Comparison of ENCODE assay signal across 2 worm cellular contexts in genomic region chrIV:3260216-3260615, ce11.
TF ChIP-seq lines count a peak whose summit lies in the region.

No protein-coding gene starts in this region.

TF ChIP-seq in whole organism, mixed stage, embryonic, 35 proteins besides CTCF, POLR2A, EP300 and RAD21:
- TF ChIP-seq zip-8 (tag; optimal IDR thresholded peaks at IDR 0.05; lab: Kevin White, UChicago), result peak; percentile 94
- no peak for TF ChIP-seq nhr-237 (tag; optimal IDR thresholded peaks at IDR 0.05; lab: Kevin White, UChicago)
- no peak for TF ChIP-seq tbx-8 (GFP tag; optimal IDR thresholded peaks at IDR 0.05; lab: Kevin White, UChicago)
- no peak for TF ChIP-seq nhr-76 (tag; optimal IDR thresholded peaks at IDR 0.05; lab: Kevin White, UChicago)
- TF ChIP-seq ceh-83 (GFP tag; optimal IDR thresholded peaks at IDR 0.05; lab: Kevin White, UChicago), result no peak

TF ChIP-seq in whole organism, young adult, 124 proteins besides CTCF, POLR2A, EP300 and RAD21:
- TF ChIP-seq F37B4.10 (GFP tag; IDR thresholded peaks at IDR 0.05; lab: Robert Waterston, UW) (0 out of 2 replicates have a peak, but pooled peaks have one; percentile 56), ceh-40 (GFP tag; IDR thresholded peaks at IDR 0.05; lab: Robert Waterston, UW) (no peak)
TF ChIP-seq in whole organism, young adult: peak in this region for 1.
